Fruit fly (Drosophila melanogaster) whole organism, embryonic: ENCODE measurements around the gene fwd.

Experiments
- Adf1 ChIP-seq: fragments of 200-800 bp; sonication (Bioruptor generic); IDR thresholded peaks from 2 replicates; pipeline ENCODE4 v1.3.6; 2022; ENCODE audit warnings: missing biosample characterization, missing genetic modification characterization
- BtbVII ChIP-seq: fragments of 200-800 bp; sonication (Bioruptor generic); optimal IDR thresholded peaks from 3 replicates; lab custom pipeline; 2017; ENCODE audit warnings: missing biosample characterization, mild to moderate bottlenecking, missing genetic modification characterization
- CG13287 ChIP-seq: fragments of 200-800 bp; sonication (Bioruptor generic); IDR thresholded peaks from 2 replicates; pipeline ENCODE4 v1.3.6; 2022; ENCODE audit warnings: missing biosample characterization, missing genetic modification characterization; ENCODE audit not compliant: partially characterized antibody
- CG13894 ChIP-seq: fragments of 200-800 bp; sonication (Bioruptor generic); optimal IDR thresholded peaks from 3 replicates; lab custom pipeline; 2018; ENCODE audit warnings: missing biosample characterization, mild to moderate bottlenecking, missing genetic modification characterization, moderate library complexity
- CG15073 ChIP-seq: fragments of 200-800 bp; sonication (Bioruptor generic); optimal IDR thresholded peaks from 2 replicates; lab custom pipeline; 2016; ENCODE audit warnings: missing biosample characterization, missing genetic modification characterization
- CG17612 ChIP-seq: fragments of 200-800 bp; sonication (Bioruptor generic); IDR thresholded peaks from 2 replicates; pipeline ENCODE4 v1.3.6; 2022; ENCODE audit warnings: missing biosample characterization, missing genetic modification characterization
- CG18476 ChIP-seq: fragments of 200-800 bp; sonication (Bioruptor generic); optimal IDR thresholded peaks from 2 replicates; lab custom pipeline; 2016; ENCODE audit warnings: missing biosample characterization, mild to moderate bottlenecking, missing genetic modification characterization
- CG18599 ChIP-seq: fragments of 200-800 bp; sonication (Bioruptor generic); optimal IDR thresholded peaks from 3 replicates; lab custom pipeline; 2017; ENCODE audit warnings: missing biosample characterization, missing genetic modification characterization, mild to moderate bottlenecking, moderate library complexity, missing genetic modification reagents
- CG2120 ChIP-seq: fragments of 200-800 bp; sonication (Bioruptor generic); optimal IDR thresholded peaks from 3 replicates; lab custom pipeline; 2016; ENCODE audit warnings: missing biosample characterization, missing genetic modification characterization
- CG34224 ChIP-seq: fragments of 200-800 bp; sonication (Bioruptor generic); IDR thresholded peaks from 3 replicates; pipeline ENCODE4 v1.3.6; 2022; ENCODE audit warnings: missing biosample characterization, missing genetic modification characterization; ENCODE audit not compliant: partially characterized antibody
- CG34376 ChIP-seq: fragments of 200-800 bp; sonication (Bioruptor generic); optimal IDR thresholded peaks from 2 replicates; lab custom pipeline; 2018; ENCODE audit warnings: missing biosample characterization, mild to moderate bottlenecking, missing genetic modification characterization
- CG42726 ChIP-seq: fragments of 200-800 bp; sonication (Bioruptor generic); IDR thresholded peaks from 2 replicates; pipeline ENCODE4 v1.3.6; 2022; ENCODE audit warnings: missing biosample characterization, missing genetic modification characterization; ENCODE audit not compliant: partially characterized antibody
- CG6854 ChIP-seq: fragments of 200-800 bp; sonication (Bioruptor generic); optimal IDR thresholded peaks from 3 replicates; lab custom pipeline; 2017; ENCODE audit warnings: missing biosample characterization, mild to moderate bottlenecking, missing genetic modification characterization
- CG7786 ChIP-seq: fragments of 200-800 bp; sonication (Bioruptor generic); optimal IDR thresholded peaks from 2 replicates; lab custom pipeline; 2016; ENCODE audit warnings: missing biosample characterization, missing genetic modification characterization
- CG7963 ChIP-seq: fragments of 200-800 bp; sonication (Bioruptor generic); IDR thresholded peaks from 3 replicates; pipeline ENCODE4 v1.3.6; 2022; ENCODE audit warnings: missing biosample characterization, missing genetic modification characterization; ENCODE audit not compliant: partially characterized antibody
- CrebB ChIP-seq: fragments of 200-800 bp; sonication (Bioruptor generic); optimal IDR thresholded peaks from 3 replicates; lab custom pipeline; 2018; ENCODE audit warnings: missing biosample characterization, mild to moderate bottlenecking, missing genetic modification characterization
- Dbx ChIP-seq: fragments of 200-800 bp; sonication (Bioruptor generic); IDR thresholded peaks from 3 replicates; pipeline ENCODE4 v1.3.6; 2022; ENCODE audit warnings: missing biosample characterization, missing genetic modification characterization
- Dip2 ChIP-seq: fragments of 200-800 bp; sonication (Bioruptor generic); IDR thresholded peaks from 2 replicates; pipeline ENCODE4 v1.3.6; 2022; ENCODE audit warnings: missing biosample characterization, missing genetic modification characterization
- Fer1 ChIP-seq: fragments of 200-800 bp; sonication (Bioruptor generic); optimal IDR thresholded peaks from 2 replicates; lab custom pipeline; 2017; ENCODE audit warnings: missing biosample characterization, mild to moderate bottlenecking, missing genetic modification characterization
- GATAe ChIP-seq: fragments of 200-800 bp; sonication (Bioruptor generic); conservative IDR thresholded peaks from 2 replicates; pipeline ENCODE4 v1.3.6; 2022; ENCODE audit warnings: missing biosample characterization, missing genetic modification characterization
- Gug ChIP-seq: fragments of 200-800 bp; sonication (Bioruptor generic); IDR thresholded peaks from 4 replicates; pipeline ENCODE4 v1.3.6; 2022; ENCODE audit warnings: missing biosample characterization, missing genetic modification characterization
- Hand ChIP-seq: fragments of 200-800 bp; sonication (Bioruptor generic); optimal IDR thresholded peaks from 2 replicates; lab custom pipeline; 2017; ENCODE audit warnings: mild to moderate bottlenecking, missing biosample characterization, missing genetic modification reagents, missing genetic modification characterization
- HmgZ ChIP-seq: fragments of 200-800 bp; sonication (Bioruptor generic); optimal IDR thresholded peaks from 2 replicates; lab custom pipeline; 2018; ENCODE audit warnings: missing biosample characterization, mild to moderate bottlenecking, missing genetic modification characterization
- Hsf ChIP-seq: fragments of 200-800 bp; sonication (Bioruptor generic); optimal IDR thresholded peaks from 3 replicates; lab custom pipeline; 2016; ENCODE audit warnings: missing biosample characterization, missing genetic modification characterization
- Med ChIP-seq: fragments of 200-800 bp; sonication (Bioruptor generic); peaks from one replicate; lab custom pipeline; 2016; ENCODE audit warnings: missing biosample characterization, missing genetic modification characterization, mild to moderate bottlenecking, inconsistent platforms, moderate library complexity
- Opbp ChIP-seq: fragments of 200-800 bp; sonication (Bioruptor generic); IDR thresholded peaks from 3 replicates; pipeline ENCODE4 v1.3.6; 2022; ENCODE audit warnings: missing biosample characterization, missing genetic modification characterization; ENCODE audit not compliant: partially characterized antibody
- Pdp1 ChIP-seq, 2 experiments: fragments of 200-800 bp; sonication (Bioruptor generic); optimal IDR thresholded peaks; 3 replicates each; lab custom pipeline; 2016; ENCODE audit warnings: missing biosample characterization in 2 of 2, missing genetic modification characterization in 2 of 2, mild to moderate bottlenecking in 1 of 2, moderate library complexity in 1 of 2
- Poxn ChIP-seq: fragments of 200-800 bp; sonication (Bioruptor generic); IDR thresholded peaks from 2 replicates; pipeline ENCODE4 v1.3.6; 2022; ENCODE audit warnings: missing biosample characterization, missing genetic modification characterization
- Rx ChIP-seq: fragments of 200-800 bp; sonication (Bioruptor generic); IDR thresholded peaks from 2 replicates; pipeline ENCODE4 v1.3.6; 2022; ENCODE audit warnings: missing biosample characterization, missing genetic modification characterization
- Trl ChIP-seq, 3 experiments: fragments of >200 bp in 2 of 3; fragments of 200-800 bp in 1 of 3; sonication (Bioruptor generic) in 1 of 3; optimal IDR thresholded peaks; 2 replicates in 1 of 3; 3 replicates in 2 of 3; lab custom pipeline; 2016 to 2017; ENCODE audit warnings: missing biosample characterization in 1 of 3, missing genetic modification characterization in 1 of 3
- Xbp1 ChIP-seq: fragments of 200-800 bp; sonication (Bioruptor generic); optimal IDR thresholded peaks from 3 replicates; lab custom pipeline; 2016; ENCODE audit warnings: missing biosample characterization, mild to moderate bottlenecking, missing genetic modification characterization
- amos ChIP-seq: fragments of 200-800 bp; sonication (Bioruptor generic); IDR thresholded peaks from 2 replicates; pipeline ENCODE4 v1.3.6; 2022; ENCODE audit warnings: missing biosample characterization, missing genetic modification characterization; ENCODE audit not compliant: partially characterized antibody
- bbx ChIP-seq: fragments of 200-800 bp; sonication (Bioruptor generic); IDR thresholded peaks from 2 replicates; pipeline ENCODE4 v1.3.6; 2022; ENCODE audit warnings: missing biosample characterization, missing genetic modification characterization; ENCODE audit not compliant: partially characterized antibody
- chinmo ChIP-seq: fragments of 200-800 bp; sonication (Bioruptor generic); IDR thresholded peaks from 4 replicates; pipeline ENCODE4 v1.3.6; 2022; ENCODE audit warnings: missing biosample characterization, missing genetic modification characterization; ENCODE audit not compliant: partially characterized antibody
- ems ChIP-seq: fragments of 200-800 bp; sonication (Bioruptor generic); optimal IDR thresholded peaks from 3 replicates; lab custom pipeline; 2016; ENCODE audit warnings: missing biosample characterization, missing genetic modification characterization
- ewg ChIP-seq: fragments of 200-800 bp; sonication (Bioruptor generic); optimal IDR thresholded peaks from 3 replicates; lab custom pipeline; 2017; ENCODE audit warnings: mild to moderate bottlenecking, missing biosample characterization, missing genetic modification reagents, missing genetic modification characterization
- exex ChIP-seq: fragments of 200-800 bp; sonication (Bioruptor generic); optimal IDR thresholded peaks from 4 replicates; lab custom pipeline; 2018; ENCODE audit warnings: missing biosample characterization, mild to moderate bottlenecking, missing genetic modification characterization, moderate library complexity
- kay ChIP-seq: fragments of 200-800 bp; sonication (Bioruptor generic); optimal IDR thresholded peaks from 2 replicates; lab custom pipeline; 2016; ENCODE audit warnings: missing biosample characterization, missing genetic modification characterization
- ken ChIP-seq: fragments of 200-800 bp; sonication (Bioruptor generic); IDR thresholded peaks from 3 replicates; pipeline ENCODE4 v1.3.6; 2022; ENCODE audit warnings: missing biosample characterization, missing genetic modification characterization
- nerfin-1 ChIP-seq: fragments of 200-800 bp; sonication (Bioruptor generic); optimal IDR thresholded peaks from 3 replicates; lab custom pipeline; 2019; ENCODE audit warnings: missing biosample characterization, mild to moderate bottlenecking, missing genetic modification characterization, moderate library complexity
- pum ChIP-seq: fragments of 200-800 bp; sonication (Bioruptor generic); optimal IDR thresholded peaks from 2 replicates; lab custom pipeline; 2016; ENCODE audit warnings: missing biosample characterization, missing genetic modification characterization
- row ChIP-seq: fragments of 200-800 bp; sonication (Bioruptor generic); IDR thresholded peaks from 3 replicates; pipeline ENCODE4 v1.3.6; 2022; ENCODE audit warnings: missing biosample characterization, missing genetic modification characterization
- sens ChIP-seq: fragments of 200-800 bp; sonication (Bioruptor generic); peaks from one replicate; lab custom pipeline; 2016; ENCODE audit warnings: missing biosample characterization, missing genetic modification characterization
- slbo ChIP-seq: fragments of 200-800 bp; sonication (Bioruptor generic); IDR thresholded peaks from 2 replicates; pipeline ENCODE4 v1.3.6; 2022; ENCODE audit warnings: missing biosample characterization, missing genetic modification characterization
- unc-4 ChIP-seq: fragments of 200-800 bp; sonication (Bioruptor generic); IDR thresholded peaks from 2 replicates; pipeline ENCODE4 v1.3.6; 2022; ENCODE audit warnings: missing biosample characterization, missing genetic modification characterization; ENCODE audit not compliant: partially characterized antibody
- unpg ChIP-seq: fragments of 200-800 bp; sonication (Bioruptor generic); optimal IDR thresholded peaks from 3 replicates; lab custom pipeline; 2018; ENCODE audit warnings: missing biosample characterization, mild to moderate bottlenecking, missing genetic modification characterization, moderate library complexity
- z ChIP-seq: fragments of 200-800 bp; sonication (Bioruptor generic); IDR thresholded peaks from 3 replicates; pipeline ENCODE4 v1.3.6; 2022; ENCODE audit warnings: missing biosample characterization, missing genetic modification characterization

The fwd gene

dm6 chr3L:312323-312722 is 7.4 kb downstream of the fwd start:
- TF ChIP-seq Med (GFP tag; lab: Kevin White, UChicago) (peak; percentile 52), Poxn (GFP tag; lab: Robert Waterston, UW) (no peak), ewg (GFP tag; lab: Kevin White, UChicago) (peak; percentile 61), slbo (GFP tag; lab: Robert Waterston, UW) (peak; percentile 22; the same call in 1 of the 2 replicates), bbx (GFP tag; lab: Robert Waterston, UW) (peak; percentile 27; the same call in 1 of the 2 replicates), GATAe (GFP tag; lab: Robert Waterston, UW) (no peak), Hsf (GFP tag; lab: Kevin White, UChicago) (no peak), CG7786 (GFP tag; lab: Kevin White, UChicago) (no peak), unpg (GFP tag; lab: Kevin White, UChicago) (no peak), chinmo (GFP tag; lab: Robert Waterston, UW) (0 out of 4 replicates have a peak, but pooled peaks have one; percentile 27), Gug (GFP tag; lab: Robert Waterston, UW) (no peak), CG17612 (GFP tag; lab: Robert Waterston, UW) (no peak), pum (GFP tag; lab: Kevin White, UChicago) (no peak), row (peak; percentile 33; the same call in 2 of the 3 replicates), CG18599 (GFP tag; lab: Kevin White, UChicago) (peak; percentile 55), unc-4 (GFP tag; lab: Robert Waterston, UW) (no peak), CG2120 (GFP tag; lab: Kevin White, UChicago) (peak; percentile 40), Rx (no peak), Adf1 (GFP tag; lab: Robert Waterston, UW) (no peak), sens (GFP tag; lab: Kevin White, UChicago) (peak; percentile 10)

DNA sequence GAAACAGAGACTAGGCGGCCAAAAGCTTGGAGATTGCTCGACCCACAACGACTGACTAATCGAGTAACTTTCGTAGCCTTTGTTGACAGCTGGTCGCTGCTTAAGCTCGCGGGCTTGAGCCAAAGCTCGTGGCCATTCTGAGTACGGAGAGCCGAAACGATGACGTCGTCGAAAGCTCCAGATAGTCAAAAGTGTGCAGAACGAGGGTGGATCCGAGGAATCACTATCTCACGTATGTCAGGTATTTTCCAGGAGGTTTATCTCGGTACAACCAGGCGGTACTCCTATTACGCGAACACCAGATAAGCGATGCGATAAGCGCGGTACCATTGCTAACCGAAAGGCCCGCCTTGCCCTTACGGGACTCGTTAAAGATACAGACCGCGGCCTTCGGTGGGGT is 8.1 kb downstream of the fwd start:
- TF ChIP-seq exex (tag; lab: Kevin White, UChicago) (peak; percentile 60), CG13894 (peak; percentile 94), ems (GFP tag; lab: Kevin White, UChicago) (no peak), Dip2 (GFP tag; lab: Robert Waterston, UW) (no peak), CrebB (tag; lab: Kevin White, UChicago) (peak; percentile 24), Med (GFP tag; lab: Kevin White, UChicago) (peak; percentile 28), Dbx (GFP tag; lab: Robert Waterston, UW) (peak; percentile 30; the same call in 1 of the 3 replicates), ken (0 out of 3 replicates have a peak, but pooled peaks have one; percentile 21), CG34376 (GFP tag; lab: Kevin White, UChicago) (peak; percentile 75), Pdp1 (GFP tag; optimal IDR thresholded peaks at IDR 0.05; lab: Kevin White, UChicago) (peak in 1 of 2 experiments; percentile 76), amos (GFP tag; lab: Robert Waterston, UW) (peak; percentile 45; the same call in 1 of the 2 replicates), kay (GFP tag; lab: Kevin White, UChicago) (peak; percentile 12), nerfin-1 (no peak), Fer1 (GFP tag; lab: Kevin White, UChicago) (peak; percentile 50), CG6854 (peak; percentile 34), CG18476 (GFP tag; lab: Kevin White, UChicago) (peak; percentile 87), Xbp1 (GFP tag; lab: Kevin White, UChicago) (no peak), BtbVII (GFP tag; lab: Kevin White, UChicago) (peak; percentile 87), z (GFP tag; lab: Robert Waterston, UW) (peak; percentile 94), CG7963 (no peak), Opbp (GFP tag; lab: Robert Waterston, UW) (no peak), CG42726 (GFP tag; lab: Robert Waterston, UW) (0 out of 2 replicates have a peak, but pooled peaks have one; percentile 5), CG15073 (GFP tag; lab: Kevin White, UChicago) (no peak), CG13287 (GFP tag; lab: Robert Waterston, UW) (peak; percentile 35; the same call in 1 of the 2 replicates), Trl (optimal IDR thresholded peaks at IDR 0.05; lab: Kevin White, UChicago) (peak in 1 of 2 experiments; percentile 8), Trl (GFP tag; optimal IDR thresholded peaks at IDR 0.05; lab: Kevin White, UChicago) (no peak), chinmo (GFP tag; lab: Robert Waterston, UW) (peak; percentile 71; the same call in 3 of the 4 replicates), Hand (GFP tag; lab: Kevin White, UChicago) (peak; percentile 14), GATAe (GFP tag; lab: Robert Waterston, UW) (0 out of 2 replicates have a peak, but pooled peaks have one; percentile 28), HmgZ (tag; lab: Kevin White, UChicago) (peak; percentile 18), CG34224 (GFP tag; lab: Robert Waterston, UW) (0 out of 3 replicates have a peak, but pooled peaks have one; percentile 43)
